Worm (Caenorhabditis elegans): ENCODE measurements around the gene W01D2.6.

The W01D2.6 gene

ce11 chrII:14856922-14857321, 48.1 kb downstream of the W01D2.6 start, which contains the start of gene rbm-28:
TSS of gene rbm-28 (plus strand) at chrII:14857259.
- peak; percentile 33 for TF ChIP-seq ces-1 (GFP tag; optimal IDR thresholded peaks at IDR 0.05)
- TF ChIP-seq mep-1 (tag; optimal IDR thresholded peaks at IDR 0.05): peak; percentile 9
- TF ChIP-seq sptf-1 (tag; optimal IDR thresholded peaks at IDR 0.05): peak; percentile 26
- no peak for TF ChIP-seq mls-2 (tag; optimal IDR thresholded peaks at IDR 0.05)
